Fruit fly (Drosophila melanogaster) ovary, adult (tissue): ENCODE results near the gene Jupiter.
A peak's percentile ranks its signal among the peaks of the same experiment; 100 is the strongest.

Experiments used
- CG17801 ChIP-seq: fragments of 200-800 bp; optimal IDR thresholded peaks from 2 replicates; lab custom pipeline; 2019; ENCODE audit warnings: missing biosample characterization, mild to moderate bottlenecking, missing genetic modification characterization, moderate library complexity; ENCODE audit not compliant: partially characterized antibody

Gene Jupiter

DNA sequence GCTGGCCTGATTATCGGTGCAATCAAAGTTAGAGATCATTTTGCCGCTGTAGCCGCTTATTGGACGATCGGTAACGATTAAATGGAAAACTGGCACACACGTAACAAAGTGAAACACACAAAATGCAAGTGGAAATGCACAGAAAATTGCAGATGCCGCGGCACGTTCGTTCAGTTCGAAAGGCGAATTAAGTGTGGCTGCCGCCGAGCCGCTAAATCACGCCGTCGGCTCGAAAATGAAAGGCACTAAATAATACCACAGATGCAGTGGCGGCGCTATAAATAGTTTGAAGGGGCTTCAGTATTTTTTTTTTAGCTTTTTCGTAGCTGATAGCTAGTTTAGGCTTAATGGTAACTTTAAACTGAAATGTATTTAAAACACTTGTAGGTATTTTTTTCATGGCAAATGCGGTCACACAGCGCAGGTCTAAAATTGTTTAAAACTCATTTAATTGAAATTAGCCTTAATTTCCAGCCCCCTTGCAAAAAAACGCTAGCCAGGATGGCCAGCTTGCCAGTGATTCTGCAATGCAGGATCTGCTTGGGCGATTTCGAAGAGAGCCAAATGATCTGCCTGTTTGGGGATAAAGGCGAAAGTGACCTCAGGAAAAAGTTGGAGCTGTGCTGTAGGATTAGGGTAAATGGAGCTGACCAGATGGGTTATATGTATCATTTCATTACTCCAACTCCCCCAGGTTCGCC is at the start of gene Jupiter, which contains the start of gene CG14710:
Gene Jupiter (minus strand): TSS at position 198 of the 701 bp plus-strand sequence.
Gene CG14710 (plus strand): TSS at position 382 of the 701 bp plus-strand sequence.
- TF ChIP-seq CG17801, result peak; percentile 45

DNA sequence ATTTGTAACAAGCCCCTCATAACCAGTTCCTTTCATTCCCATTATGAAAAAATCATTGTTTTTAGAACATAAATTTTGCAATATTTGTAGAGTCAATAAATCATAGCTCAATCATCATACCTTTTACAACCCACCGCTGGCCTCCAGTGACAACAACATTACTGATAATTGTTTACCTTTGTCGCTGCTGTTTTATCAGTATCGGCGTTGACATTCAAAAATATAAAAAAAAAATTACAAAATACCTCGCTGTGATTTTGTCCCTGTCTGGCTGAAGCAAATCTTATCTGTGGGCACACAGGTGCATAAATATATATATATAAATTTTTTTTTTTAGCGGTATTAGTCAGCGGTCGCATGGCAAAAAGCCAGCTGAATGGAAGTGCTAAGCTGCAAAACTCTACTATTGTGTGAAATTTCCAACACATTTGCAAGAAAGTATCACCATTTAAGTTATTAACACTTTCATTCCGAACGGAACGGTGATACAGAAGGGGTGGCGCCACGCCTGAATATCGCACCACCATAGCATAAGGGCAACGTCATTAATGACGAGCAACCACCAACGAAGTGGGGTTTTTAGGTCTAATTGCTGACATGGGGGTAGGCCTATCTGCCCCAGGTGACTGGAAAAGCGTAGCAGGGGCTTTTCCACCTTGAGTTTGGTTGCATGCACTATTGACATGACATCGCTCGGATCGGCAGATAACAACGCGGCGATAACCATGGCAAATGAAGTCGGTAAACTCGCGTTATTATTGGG is 46.4 kb upstream of the Jupiter start:
- no peak for TF ChIP-seq CG17801

DNA sequence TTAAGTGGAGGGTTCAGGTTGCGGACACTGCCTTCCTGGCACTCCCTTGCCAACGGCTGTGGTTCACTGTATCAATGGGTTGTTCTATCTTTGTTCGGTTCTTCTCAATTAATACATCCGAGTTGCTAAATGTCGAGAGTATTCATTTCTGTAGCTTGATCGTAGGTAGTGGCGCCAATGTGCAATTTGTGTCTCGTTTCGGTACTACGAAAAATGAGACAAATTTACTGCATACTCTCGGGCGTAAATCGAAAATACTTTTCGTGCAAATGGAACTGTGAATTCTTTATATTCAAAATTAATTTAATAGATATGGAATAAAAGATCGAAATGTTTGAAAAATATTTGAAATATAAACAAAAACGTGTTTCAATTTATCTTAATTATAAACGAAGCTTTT is 45.8 kb upstream of the Jupiter start:
- TF ChIP-seq CG17801, result no peak

DNA sequence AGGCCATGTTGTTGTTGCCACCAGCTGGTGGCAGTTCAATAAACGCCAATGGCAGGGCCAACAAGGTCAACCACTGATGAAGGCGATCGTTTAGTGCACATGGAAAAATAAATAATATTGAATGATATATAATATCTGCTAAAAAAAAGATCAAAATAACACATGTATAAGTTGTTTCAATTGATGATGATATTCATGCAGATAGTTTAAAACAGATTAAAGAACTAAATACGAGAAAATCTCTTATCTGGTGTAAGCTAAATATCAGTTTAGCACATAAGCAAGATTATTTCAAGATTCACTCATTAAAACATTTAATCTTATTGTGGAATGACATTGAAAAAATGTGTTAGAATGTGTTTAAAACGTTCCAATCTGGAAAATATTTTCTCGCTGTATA is 43.7 kb upstream of the Jupiter start:
- TF ChIP-seq CG17801, result no peak

DNA sequence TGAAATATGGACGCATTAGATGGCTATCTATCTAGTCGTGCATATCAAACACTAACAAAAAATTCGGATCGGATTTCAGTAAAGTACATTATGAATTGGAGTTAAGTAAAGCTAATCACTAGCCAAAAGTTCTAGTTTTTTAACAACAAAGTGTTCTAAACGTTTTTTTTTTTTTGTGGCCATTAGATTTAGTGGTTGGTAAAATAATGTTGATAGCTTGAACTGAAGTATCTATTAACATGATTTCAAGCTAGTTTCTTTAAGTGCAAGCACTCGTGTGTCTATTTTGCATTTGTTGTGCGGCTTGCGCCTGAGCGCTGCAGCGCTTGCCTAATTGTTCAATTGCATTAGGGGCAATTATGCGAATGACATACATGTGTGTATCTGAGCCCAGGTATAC is 42.9 kb upstream of the Jupiter start:
- no peak for TF ChIP-seq CG17801

DNA sequence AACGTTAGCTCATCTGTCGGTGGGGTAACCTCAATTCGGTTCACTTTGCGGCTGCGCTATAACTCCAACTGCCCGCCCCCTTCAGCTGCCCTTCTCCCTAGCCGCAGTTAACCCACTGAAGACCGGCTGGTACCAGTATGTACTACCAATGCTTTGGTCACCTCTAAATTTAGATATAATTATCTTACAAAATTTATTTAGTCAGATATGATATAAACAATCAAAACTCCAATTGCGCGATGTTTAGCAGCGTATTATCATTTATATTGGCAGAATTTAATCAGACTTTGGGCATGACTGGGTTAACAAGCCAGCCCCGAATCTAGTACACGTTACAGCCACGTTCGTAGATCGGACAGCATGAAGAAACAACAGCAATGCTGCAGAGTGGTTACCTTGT is 42.0 kb upstream of the Jupiter start:
- TF ChIP-seq CG17801, result peak; percentile 83

DNA sequence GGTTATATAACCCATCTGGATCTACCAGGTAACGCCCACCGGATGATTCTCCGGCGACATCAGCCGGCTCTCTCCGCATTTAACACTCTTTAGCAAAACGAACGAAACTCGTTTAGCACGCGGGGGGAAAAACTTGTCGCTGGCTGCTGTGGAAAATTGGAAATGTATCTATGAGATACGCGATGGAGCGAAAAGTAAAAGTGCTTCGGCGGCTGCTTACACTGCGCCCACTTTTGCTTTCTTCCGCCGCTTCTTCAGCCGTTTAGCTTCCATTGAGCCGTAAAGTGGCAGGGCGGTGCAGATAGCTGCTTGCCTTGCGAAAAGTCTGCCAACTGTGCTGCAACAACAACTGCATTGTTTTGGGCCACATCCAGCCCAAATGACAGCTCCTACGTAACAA is 41.5 kb upstream of the Jupiter start:
- TF ChIP-seq CG17801, result no peak

DNA sequence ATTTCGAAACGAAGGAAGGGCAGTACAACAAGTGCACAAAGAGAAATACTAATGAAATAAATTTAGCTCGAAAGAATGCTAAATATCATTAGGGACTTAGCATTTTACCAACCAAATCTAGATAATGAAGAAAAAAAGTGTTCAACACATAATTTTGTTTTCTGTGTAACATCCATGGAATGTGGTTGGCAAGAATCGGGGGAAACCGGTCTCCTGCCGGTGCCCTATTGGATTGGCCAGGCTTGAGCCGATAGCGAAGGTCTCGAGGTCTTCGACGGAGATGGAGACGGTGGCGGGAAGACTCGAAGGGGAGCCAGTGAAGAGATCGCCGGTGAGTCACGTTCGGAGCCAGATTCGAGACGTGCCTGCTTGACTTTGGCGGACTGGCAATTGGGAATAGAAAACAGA is 38.1 kb upstream of the Jupiter start:
- TF ChIP-seq CG17801, result no peak

DNA sequence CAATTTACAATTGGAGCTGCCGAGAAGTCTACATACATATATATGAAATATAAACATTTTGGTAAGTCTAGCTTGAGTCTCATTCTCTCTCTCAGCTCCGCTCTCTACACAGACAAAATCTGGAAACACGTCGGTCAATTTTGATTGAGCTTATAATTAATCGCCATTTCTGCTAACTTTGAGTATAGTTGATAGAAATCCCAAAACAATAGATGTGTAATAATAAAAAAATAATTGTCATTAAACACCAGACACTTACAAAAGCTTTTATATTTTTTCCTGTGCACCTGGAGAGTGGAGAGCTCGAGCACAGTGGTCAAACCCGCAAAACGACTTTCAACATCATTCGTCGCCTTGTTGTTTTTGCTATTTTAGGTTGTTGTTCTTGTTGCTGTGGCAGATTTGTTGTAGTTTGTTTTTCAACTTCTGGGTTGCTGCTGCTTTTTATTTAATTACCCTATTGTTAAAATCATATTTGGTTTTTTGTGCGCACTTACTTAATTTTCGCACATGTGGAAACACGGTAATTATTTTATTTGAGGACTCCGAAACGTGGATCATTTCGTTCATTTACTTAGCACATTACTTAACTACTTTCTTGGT is 37.0 kb upstream of the Jupiter start:
- peak; percentile 97 for TF ChIP-seq CG17801

DNA sequence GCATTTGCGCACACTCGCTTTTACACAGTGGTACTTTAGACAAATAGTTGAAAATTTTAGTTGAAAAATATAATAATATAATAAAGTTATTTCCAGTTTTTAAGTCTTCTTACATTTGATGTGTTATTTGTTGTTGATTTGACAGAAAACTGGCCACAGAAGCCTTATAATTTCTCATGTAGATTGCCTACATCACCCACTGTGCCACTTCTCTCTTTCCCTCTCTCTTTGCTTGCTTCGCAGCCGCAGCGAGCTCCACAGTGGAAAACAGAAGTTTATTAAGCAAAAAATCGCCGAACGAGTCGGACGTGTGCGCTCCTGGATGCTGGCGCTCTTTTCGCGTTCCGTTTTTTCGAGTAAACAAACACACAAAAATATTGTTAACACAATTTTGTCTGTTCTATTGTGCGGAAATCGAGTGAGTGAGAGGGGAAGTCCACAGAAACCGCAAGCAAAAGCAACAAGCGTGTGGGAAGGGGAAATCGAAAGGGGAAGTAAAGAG is 36.2 kb upstream of the Jupiter start, which contains the start of gene CG42327:
Gene CG42327 (plus strand): TSS at position 277 of the 502 bp plus-strand sequence.
- peak; percentile 87 for TF ChIP-seq CG17801

DNA sequence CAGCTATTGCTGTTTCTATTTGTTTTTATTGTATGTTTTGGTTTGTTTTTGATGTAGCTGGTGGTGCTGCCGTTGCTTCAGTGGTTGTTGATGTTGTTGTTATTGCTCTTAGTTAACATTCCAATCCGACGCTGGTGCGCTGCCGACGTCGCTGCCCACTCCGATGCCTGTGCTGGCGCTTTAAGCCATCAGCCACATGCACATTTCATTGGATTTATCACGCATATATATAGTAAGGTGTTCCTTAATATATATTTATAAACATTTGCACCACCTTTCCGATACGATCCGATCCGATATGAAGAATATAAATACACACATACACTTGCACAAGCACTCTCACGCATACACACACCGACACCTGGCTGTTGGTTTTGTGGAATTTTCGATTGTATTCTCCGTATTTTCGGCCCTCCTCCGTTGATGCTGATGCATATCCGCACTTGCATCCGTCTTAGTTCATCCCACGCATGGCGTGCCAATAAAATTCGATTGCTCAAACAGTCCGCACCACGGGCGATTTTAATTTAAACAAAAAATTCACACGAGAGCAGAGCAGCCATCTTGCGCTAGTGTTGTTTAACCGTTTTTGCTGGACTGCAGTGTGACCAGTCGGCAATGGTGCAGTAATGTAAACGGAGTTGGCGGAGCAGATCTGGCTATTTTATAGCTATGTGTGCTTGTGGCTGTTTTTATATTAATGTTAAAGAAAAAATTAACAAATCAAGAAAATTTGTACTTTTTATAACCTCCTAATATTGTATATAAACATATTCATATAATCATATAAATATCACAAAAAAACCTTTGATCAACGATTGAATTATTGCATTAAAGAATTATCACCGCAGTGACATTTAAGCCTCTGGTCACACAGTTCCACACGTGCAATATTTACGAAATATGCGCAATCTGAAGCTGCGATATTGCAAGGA is 30.7 kb upstream of the Jupiter start, which contains the start of the genes Csk and Elp1:
Gene Csk (minus strand): TSS at position 602 of the 935 bp plus-strand sequence.
Gene Elp1 (plus strand): TSS at position 867 of the 935 bp plus-strand sequence.
- TF ChIP-seq CG17801, result peak; percentile 55

DNA sequence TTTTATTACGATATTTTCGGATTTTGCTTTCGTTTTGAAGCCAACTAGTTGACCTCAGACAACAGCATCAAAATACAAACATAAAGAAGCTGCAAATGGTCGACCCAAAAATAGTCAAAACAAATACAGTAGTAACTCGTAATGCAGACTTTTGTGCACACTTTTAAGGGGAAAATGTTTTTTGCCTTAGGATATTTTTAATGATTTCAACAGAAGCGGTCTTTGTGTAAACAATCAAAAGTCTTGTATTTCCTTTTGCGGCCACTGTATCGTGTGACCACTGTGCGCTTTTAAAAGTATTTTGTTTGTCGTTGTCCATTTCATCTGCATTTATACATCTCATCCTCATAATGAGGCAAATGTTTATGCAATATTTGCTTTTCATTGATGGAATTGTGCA is 29.7 kb upstream of the Jupiter start:
- peak; percentile 74 for TF ChIP-seq CG17801

DNA sequence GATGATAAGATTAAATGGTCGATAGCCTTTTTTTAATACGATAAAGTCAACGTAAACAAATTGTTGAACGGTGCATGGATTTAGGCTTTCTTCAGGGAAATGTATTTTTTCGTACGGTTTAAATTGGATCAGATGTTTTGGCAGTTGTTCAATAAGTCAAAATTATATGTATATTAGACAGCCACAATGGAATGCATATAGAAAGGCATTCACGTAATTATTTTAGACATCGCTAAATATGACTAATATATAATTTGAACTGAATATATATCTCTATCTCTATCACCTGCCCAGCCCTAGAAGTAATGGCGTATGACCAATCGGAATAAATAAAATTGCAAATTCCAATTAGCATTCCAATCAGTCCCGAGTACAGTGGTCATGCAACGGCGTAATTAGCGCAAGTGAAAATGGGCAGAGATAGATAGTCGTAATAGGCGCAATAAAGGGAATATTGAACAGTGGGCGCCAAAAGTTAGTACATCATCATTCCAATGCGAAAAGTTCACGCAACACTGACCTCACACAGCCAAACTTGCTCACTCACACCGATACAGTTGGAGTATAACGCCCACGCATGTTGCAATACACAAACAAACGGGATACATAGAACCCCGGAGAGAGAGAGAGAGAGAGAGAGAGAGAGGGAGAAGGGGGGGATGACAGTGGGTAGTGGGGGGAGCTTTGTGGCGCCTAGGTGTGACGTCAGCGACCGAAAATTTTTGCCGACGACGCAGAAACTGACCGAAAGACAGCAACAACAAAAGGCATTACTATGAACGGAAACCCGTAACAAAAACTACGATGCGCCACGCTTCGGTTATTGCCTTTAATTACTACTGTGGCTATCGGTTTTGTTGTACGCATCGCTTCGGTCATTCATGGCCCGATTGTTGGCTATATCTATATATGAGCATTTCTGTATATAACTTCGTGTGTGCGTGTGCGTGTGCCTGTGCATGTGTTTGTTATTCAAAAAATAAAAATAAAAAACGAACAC is 28.9 kb upstream of the Jupiter start:
- no peak for TF ChIP-seq CG17801

DNA sequence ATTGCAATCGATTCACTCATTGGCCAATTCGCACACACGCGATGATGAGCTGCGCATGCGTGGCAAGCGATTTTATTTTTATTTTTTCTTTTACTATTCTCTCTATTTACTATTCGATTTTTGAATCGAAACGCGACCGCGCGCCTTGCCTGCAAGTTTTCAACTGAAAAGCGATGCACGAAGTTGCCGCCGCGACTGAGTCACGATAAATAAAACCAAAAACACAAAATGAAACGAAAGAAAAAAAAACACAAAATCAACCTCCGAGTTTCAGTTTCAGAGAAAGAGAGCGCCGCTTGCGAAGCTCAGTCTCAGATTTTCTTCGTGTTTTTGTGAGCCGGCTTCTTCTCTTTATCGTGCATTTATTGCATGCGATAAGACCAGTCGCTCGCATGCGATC is 27.1 kb upstream of the Jupiter start:
- peak; percentile 83 for TF ChIP-seq CG17801
